Fruit fly (Drosophila melanogaster) whole organism, embryonic: ENCODE measurements around the gene ND-13A.

Experiments used
- Atf3 ChIP-seq: fragments of 200-800 bp; sonication (Bioruptor generic); optimal IDR thresholded peaks from 3 replicates; lab custom pipeline; 2016; ENCODE audit warnings: missing biosample characterization, missing genetic modification characterization
- BtbVII ChIP-seq: fragments of 200-800 bp; sonication (Bioruptor generic); optimal IDR thresholded peaks from 3 replicates; lab custom pipeline; 2017; ENCODE audit warnings: missing biosample characterization, mild to moderate bottlenecking, missing genetic modification characterization
- CG10654 ChIP-seq: fragments of 200-800 bp; sonication (Bioruptor generic); optimal IDR thresholded peaks from 2 replicates; lab custom pipeline; 2016; ENCODE audit warnings: missing biosample characterization, missing genetic modification characterization
- CG10979 ChIP-seq: fragments of 200-800 bp; sonication (Bioruptor generic); optimal IDR thresholded peaks from 2 replicates; lab custom pipeline; 2018; ENCODE audit warnings: missing biosample characterization, mild to moderate bottlenecking, missing genetic modification characterization, moderate library complexity
- CG11560 ChIP-seq: fragments of 200-800 bp; sonication (Bioruptor generic); IDR thresholded peaks from 3 replicates; pipeline ENCODE4 v1.3.6; 2022; ENCODE audit warnings: missing biosample characterization, missing genetic modification characterization
- CG11723 ChIP-seq: fragments of 200-800 bp; sonication (Bioruptor generic); optimal IDR thresholded peaks from 2 replicates; lab custom pipeline; 2017; ENCODE audit warnings: missing biosample characterization, mild to moderate bottlenecking, missing genetic modification characterization
- CG12391 ChIP-seq: fragments of 200-800 bp; sonication (Bioruptor generic); optimal IDR thresholded peaks from 3 replicates; lab custom pipeline; 2018; ENCODE audit warnings: missing biosample characterization, mild to moderate bottlenecking, missing genetic modification characterization, moderate library complexity
- CG13123 ChIP-seq: fragments of 200-800 bp; sonication (Bioruptor generic); optimal IDR thresholded peaks from 2 replicates; lab custom pipeline; 2016; ENCODE audit warnings: missing biosample characterization, missing genetic modification characterization
- CG15696 ChIP-seq: fragments of 200-800 bp; sonication (Bioruptor generic); optimal IDR thresholded peaks from 2 replicates; lab custom pipeline; 2019; ENCODE audit warnings: missing biosample characterization, mild to moderate bottlenecking, missing genetic modification characterization, moderate library complexity
- CG17186 ChIP-seq: fragments of 200-800 bp; sonication (Bioruptor generic); optimal IDR thresholded peaks from 3 replicates; lab custom pipeline; 2017; ENCODE audit warnings: missing biosample characterization, missing genetic modification reagents, missing genetic modification characterization
- CG17328 ChIP-seq: fragments of 200-800 bp; sonication (Bioruptor generic); IDR thresholded peaks from 2 replicates; pipeline ENCODE4 v1.3.6; 2022; ENCODE audit warnings: missing biosample characterization, missing genetic modification characterization
- CG17568 ChIP-seq: fragments of 200-800 bp; sonication (Bioruptor generic); optimal IDR thresholded peaks from 2 replicates; lab custom pipeline; 2018; ENCODE audit warnings: missing biosample characterization, mild to moderate bottlenecking, missing genetic modification characterization, moderate library complexity
- CG17912 ChIP-seq: fragments of 200-800 bp; sonication (Bioruptor generic); optimal IDR thresholded peaks from 2 replicates; lab custom pipeline; 2018; ENCODE audit warnings: missing biosample characterization, mild to moderate bottlenecking, missing genetic modification characterization
- CG18619 ChIP-seq: fragments of 200-800 bp; sonication (Bioruptor generic); optimal IDR thresholded peaks from 3 replicates; lab custom pipeline; 2017; ENCODE audit warnings: missing biosample characterization, mild to moderate bottlenecking, missing genetic modification characterization
- CG2199 ChIP-seq: fragments of 200-800 bp; sonication (Bioruptor generic); IDR thresholded peaks from 3 replicates; pipeline ENCODE4 v1.3.6; 2022; ENCODE audit warnings: missing biosample characterization, missing genetic modification characterization
- CG3281 ChIP-seq: fragments of 200-800 bp; sonication (Bioruptor generic); optimal IDR thresholded peaks from 3 replicates; lab custom pipeline; 2017; ENCODE audit warnings: missing biosample characterization, mild to moderate bottlenecking, missing genetic modification characterization
- CG8089 ChIP-seq: fragments of 200-800 bp; sonication (Bioruptor generic); optimal IDR thresholded peaks from 3 replicates; lab custom pipeline; 2016; ENCODE audit warnings: missing biosample characterization, missing genetic modification characterization
- CG9797 ChIP-seq: fragments of 200-800 bp; sonication (Bioruptor generic); optimal IDR thresholded peaks from 3 replicates; lab custom pipeline; 2018; ENCODE audit warnings: missing biosample characterization, mild to moderate bottlenecking, missing genetic modification characterization
- Dfd ChIP-seq, 2 experiments: fragments of >200 bp; optimal IDR thresholded peaks; 2 replicates each; lab custom pipeline; 2017; ENCODE audit warnings: missing biosample characterization in 2 of 2, missing genetic modification characterization in 2 of 2
- Dip2 ChIP-seq: fragments of 200-800 bp; sonication (Bioruptor generic); IDR thresholded peaks from 2 replicates; pipeline ENCODE4 v1.3.6; 2022; ENCODE audit warnings: missing biosample characterization, missing genetic modification characterization
- Ets97D ChIP-seq: fragments of 200-800 bp; sonication (Bioruptor generic); optimal IDR thresholded peaks from 3 replicates; lab custom pipeline; 2016; ENCODE audit warnings: missing biosample characterization, missing genetic modification characterization
- Kr ChIP-seq: fragments of 200-800 bp; sonication (Bioruptor generic); optimal IDR thresholded peaks from 2 replicates; lab custom pipeline; 2017; ENCODE audit warnings: missing biosample characterization, mild to moderate bottlenecking, missing genetic modification characterization
- NC2β ChIP-seq: fragments of 200-800 bp; sonication (Bioruptor generic); optimal IDR thresholded peaks from 2 replicates; lab custom pipeline; 2016; ENCODE audit warnings: missing biosample characterization, missing genetic modification characterization
- NK7.1 ChIP-seq: fragments of 200-800 bp; sonication (Bioruptor generic); optimal IDR thresholded peaks from 3 replicates; lab custom pipeline; 2016; ENCODE audit warnings: missing biosample characterization, missing genetic modification characterization
- Nf-YB ChIP-seq: fragments of 200-800 bp; sonication (Bioruptor generic); optimal IDR thresholded peaks from 3 replicates; lab custom pipeline; 2019; ENCODE audit warnings: missing biosample characterization, mild to moderate bottlenecking, missing genetic modification characterization, moderate library complexity
- Oli ChIP-seq: fragments of 200-800 bp; sonication (Bioruptor generic); optimal IDR thresholded peaks from 2 replicates; lab custom pipeline; 2018; ENCODE audit warnings: missing biosample characterization, mild to moderate bottlenecking, missing genetic modification characterization, moderate library complexity
- Scr ChIP-seq: fragments of 200-800 bp; sonication (Bioruptor generic); IDR thresholded peaks from 2 replicates; pipeline ENCODE4 v1.3.6; 2022; ENCODE audit warnings: missing biosample characterization, missing genetic modification characterization; ENCODE audit not compliant: partially characterized antibody
- Stat92E ChIP-seq, 3 experiments: fragments of >200 bp in 2 of 3; fragments of 200-800 bp in 1 of 3; sonication (Bioruptor generic) in 1 of 3; optimal IDR thresholded peaks; 2 replicates each; lab custom pipeline; 2017 to 2019; ENCODE audit warnings: missing biosample characterization in 3 of 3, missing genetic modification characterization in 3 of 3, mild to moderate bottlenecking in 1 of 3, moderate library complexity in 1 of 3
- Tbp ChIP-seq: fragments of >200 bp; optimal IDR thresholded peaks from 2 replicates; lab custom pipeline; 2018; ENCODE audit warnings: missing biosample characterization, missing genetic modification characterization
- Vsx1 ChIP-seq: fragments of 200-800 bp; sonication (Bioruptor generic); optimal IDR thresholded peaks from 2 replicates; lab custom pipeline; 2017; ENCODE audit warnings: missing biosample characterization, mild to moderate bottlenecking, missing genetic modification characterization, missing genetic modification reagents
- amos ChIP-seq: fragments of 200-800 bp; sonication (Bioruptor generic); IDR thresholded peaks from 2 replicates; pipeline ENCODE4 v1.3.6; 2022; ENCODE audit warnings: missing biosample characterization, missing genetic modification characterization; ENCODE audit not compliant: partially characterized antibody
- ato ChIP-seq: fragments of 200-800 bp; sonication (Bioruptor generic); IDR thresholded peaks from 2 replicates; pipeline ENCODE4 v1.3.6; 2022; ENCODE audit warnings: missing biosample characterization, missing genetic modification characterization; ENCODE audit not compliant: partially characterized antibody
- bab2 ChIP-seq: fragments of 200-800 bp; sonication (Bioruptor generic); optimal IDR thresholded peaks from 2 replicates; lab custom pipeline; 2016; ENCODE audit warnings: missing biosample characterization, missing genetic modification characterization
- bigmax ChIP-seq: fragments of 200-800 bp; sonication (Bioruptor generic); optimal IDR thresholded peaks from 2 replicates; lab custom pipeline; 2018; ENCODE audit warnings: missing biosample characterization, mild to moderate bottlenecking, missing genetic modification characterization
- bowl ChIP-seq: fragments of 200-800 bp; sonication (Bioruptor generic); IDR thresholded peaks from 2 replicates; pipeline ENCODE4 v1.3.6; 2022; ENCODE audit warnings: missing biosample characterization, missing genetic modification characterization
- cg ChIP-seq: fragments of 200-800 bp; sonication (Bioruptor generic); optimal IDR thresholded peaks from 3 replicates; lab custom pipeline; 2019; ENCODE audit warnings: missing biosample characterization, mild to moderate bottlenecking, missing genetic modification characterization, moderate library complexity
- chn ChIP-seq: fragments of 200-800 bp; sonication (Bioruptor generic); optimal IDR thresholded peaks from 2 replicates; lab custom pipeline; 2016; ENCODE audit warnings: missing biosample characterization, missing genetic modification characterization
- en ChIP-seq: fragments of 200-800 bp; sonication (Bioruptor generic); optimal IDR thresholded peaks from 2 replicates; lab custom pipeline; 2016; ENCODE audit warnings: missing biosample characterization, missing genetic modification characterization
- gcm2 ChIP-seq: fragments of 200-800 bp; sonication (Bioruptor generic); optimal IDR thresholded peaks from 2 replicates; lab custom pipeline; 2016; ENCODE audit warnings: missing biosample characterization, missing genetic modification characterization
- gsb-n ChIP-seq: fragments of 200-800 bp; sonication (Bioruptor generic); optimal IDR thresholded peaks from 3 replicates; lab custom pipeline; 2018; ENCODE audit warnings: missing biosample characterization, mild to moderate bottlenecking, missing genetic modification characterization
- kah ChIP-seq: fragments of 200-800 bp; sonication (Bioruptor generic); optimal IDR thresholded peaks from 2 replicates; lab custom pipeline; 2018; ENCODE audit warnings: missing biosample characterization, mild to moderate bottlenecking, missing genetic modification characterization
- mirr ChIP-seq: fragments of 200-800 bp; sonication (Bioruptor generic); optimal IDR thresholded peaks from 3 replicates; lab custom pipeline; 2018; ENCODE audit warnings: missing biosample characterization, mild to moderate bottlenecking, missing genetic modification characterization
- nom ChIP-seq: fragments of 200-800 bp; sonication (Bioruptor generic); optimal IDR thresholded peaks from 2 replicates; lab custom pipeline; 2017; ENCODE audit warnings: missing biosample characterization, missing genetic modification characterization, mild to moderate bottlenecking, moderate library complexity, missing genetic modification reagents
- org-1 ChIP-seq: fragments of 200-800 bp; sonication (Bioruptor generic); optimal IDR thresholded peaks from 2 replicates; lab custom pipeline; 2017; ENCODE audit warnings: missing biosample characterization, missing genetic modification characterization
- pum ChIP-seq: fragments of 200-800 bp; sonication (Bioruptor generic); optimal IDR thresholded peaks from 2 replicates; lab custom pipeline; 2016; ENCODE audit warnings: missing biosample characterization, missing genetic modification characterization
- sens ChIP-seq: fragments of 200-800 bp; sonication (Bioruptor generic); peaks from one replicate; lab custom pipeline; 2016; ENCODE audit warnings: missing biosample characterization, missing genetic modification characterization
- sna ChIP-seq: fragments of 200-800 bp; sonication (Bioruptor generic); IDR thresholded peaks from 2 replicates; pipeline ENCODE4 v1.3.6; 2022; ENCODE audit warnings: missing biosample characterization, missing genetic modification characterization; ENCODE audit not compliant: partially characterized antibody
- stc ChIP-seq: fragments of 200-800 bp; sonication (Bioruptor generic); IDR thresholded peaks from 2 replicates; pipeline ENCODE4 v1.3.6; 2022; ENCODE audit warnings: missing biosample characterization, missing genetic modification characterization
- z ChIP-seq: fragments of 200-800 bp; sonication (Bioruptor generic); IDR thresholded peaks from 3 replicates; pipeline ENCODE4 v1.3.6; 2022; ENCODE audit warnings: missing biosample characterization, missing genetic modification characterization
- zen ChIP-seq: fragments of 200-800 bp; sonication (Bioruptor generic); optimal IDR thresholded peaks from 3 replicates; lab custom pipeline; 2018; ENCODE audit warnings: missing biosample characterization, mild to moderate bottlenecking, missing genetic modification characterization, moderate library complexity
- zfh2 ChIP-seq: fragments of 200-800 bp; sonication (Bioruptor generic); optimal IDR thresholded peaks from 2 replicates; lab custom pipeline; 2016; ENCODE audit warnings: missing biosample characterization, missing genetic modification characterization

The ND-13A gene

dm6 chr2L:5054953-5055352, 45.1 kb downstream of the ND-13A start, which contains the start of the genes CG14036 and His3.3A (continued):
- TF ChIP-seq CG17186 (GFP tag; lab: Kevin White, UChicago) (peak; percentile 56), stc (GFP tag; lab: Robert Waterston, UW) (no peak), Dip2 (GFP tag; lab: Robert Waterston, UW) (no peak), bowl (GFP tag; lab: Robert Waterston, UW) (no peak), amos (GFP tag; lab: Robert Waterston, UW) (peak; percentile 64; the same call in 1 of the 2 replicates), CG10654 (GFP tag; lab: Kevin White, UChicago) (no peak), en (no peak), Stat92E (GFP tag; optimal IDR thresholded peaks at IDR 0.05; lab: Kevin White, UChicago) (no peak), Dfd (GFP tag; optimal IDR thresholded peaks at IDR 0.05; lab: Kevin White, UChicago) (no peak), gsb-n (tag; lab: Kevin White, UChicago) (no peak), CG11560 (tag; lab: Robert Waterston, UW) (peak; percentile 94), bab2 (peak; percentile 6), CG8089 (GFP tag; lab: Kevin White, UChicago) (no peak), BtbVII (GFP tag; lab: Kevin White, UChicago) (no peak), NC2β (peak; percentile 4), Scr (peak; percentile 55), kah (GFP tag; lab: Kevin White, UChicago) (no peak), CG13123 (GFP tag; lab: Kevin White, UChicago) (no peak), CG12391 (tag; lab: Kevin White, UChicago) (peak; percentile 42), CG17912 (GFP tag; lab: Kevin White, UChicago) (no peak), Tbp (no peak), Atf3 (no peak), CG2199 (GFP tag; lab: Robert Waterston, UW) (no peak), Nf-YB (GFP tag; lab: Kevin White, UChicago) (no peak), mirr (GFP tag; lab: Kevin White, UChicago) (no peak), z (GFP tag; lab: Robert Waterston, UW) (no peak), org-1 (no peak), CG11723 (GFP tag; lab: Kevin White, UChicago) (no peak), zfh2 (GFP tag; lab: Kevin White, UChicago) (no peak), CG9797 (GFP tag; lab: Kevin White, UChicago) (peak; percentile 97), Kr (GFP tag; lab: Kevin White, UChicago) (no peak), cg (GFP tag; lab: Kevin White, UChicago) (no peak), Vsx1 (GFP tag; lab: Kevin White, UChicago) (no peak), sna (peak; percentile 66), CG15696 (tag; lab: Kevin White, UChicago) (peak; percentile 21), CG18619 (no peak), zen (tag; lab: Kevin White, UChicago) (peak; percentile 25), Oli (tag; lab: Kevin White, UChicago) (no peak), sens (GFP tag; lab: Kevin White, UChicago) (peak; percentile 83), CG17328 (GFP tag; lab: Robert Waterston, UW) (0 out of 2 replicates have a peak, but pooled peaks have one; percentile 21), gcm2 (GFP tag; lab: Kevin White, UChicago) (no peak), Ets97D (peak; percentile 81), NK7.1 (no peak), ato (0 out of 2 replicates have a peak, but pooled peaks have one; percentile 25), bigmax (GFP tag; lab: Kevin White, UChicago) (no peak), CG3281 (peak; percentile 56), pum (no peak), CG17568 (GFP tag; lab: Kevin White, UChicago) (no peak), nom (peak; percentile 29), CG10979 (tag; lab: Kevin White, UChicago) (no peak), chn (GFP tag; lab: Kevin White, UChicago) (no peak)
